Worm (Caenorhabditis elegans): ENCODE measurements around the gene arrd-24.

DNA sequence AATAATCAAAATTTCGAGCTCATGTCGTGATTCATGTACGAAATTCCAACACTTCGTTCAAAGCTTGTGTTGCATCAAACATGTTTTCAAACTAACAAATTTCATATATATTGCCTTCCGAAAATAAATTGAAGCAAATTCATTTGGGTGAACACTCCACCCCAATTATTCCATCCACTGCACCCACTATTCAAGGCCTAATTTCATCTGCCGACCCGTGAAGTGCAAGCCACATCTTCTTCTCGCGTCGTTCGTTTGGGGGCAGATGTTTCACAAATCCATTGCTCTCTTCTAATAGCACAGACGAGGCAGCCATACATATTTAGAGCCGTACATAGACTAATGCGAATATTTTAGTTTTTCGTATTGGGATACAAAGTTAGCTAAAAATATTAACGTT is 36.1 kb downstream of the arrd-24 start:
- TF ChIP-seq ztf-11 (tag; optimal IDR thresholded peaks at IDR 0.05) (no peak), ama-1 (optimal IDR thresholded peaks at IDR 0.05) (no peak), fos-1 (tag; optimal IDR thresholded peaks at IDR 0.05) (no peak), gmeb-1 (tag; optimal IDR thresholded peaks at IDR 0.05) (no peak), elt-3 (tag; optimal IDR thresholded peaks at IDR 0.05) (no peak), nhr-77 (tag; optimal IDR thresholded peaks at IDR 0.05) (no peak), aly-2 (tag; optimal IDR thresholded peaks at IDR 0.05) (no peak), lin-11 (tag; optimal IDR thresholded peaks at IDR 0.05) (no peak), F13H6.1 (tag; optimal IDR thresholded peaks at IDR 0.05) (no peak), mdl-1 (tag; optimal IDR thresholded peaks at IDR 0.05) (no peak), ceh-82 (tag; optimal IDR thresholded peaks at IDR 0.05) (no peak), nhr-129 (tag; optimal IDR thresholded peaks at IDR 0.05) (no peak)

Measured in whole organism, L2 larva.